Worm (Caenorhabditis elegans): ENCODE measurements around the gene Y116F11B.2.

Y116F11B.2 gene

ce11 chrV:19831588-19831987 is 30.7 kb upstream of the Y116F11B.2 start:
- TF ChIP-seq mcd-1 (GFP tag; IDR thresholded peaks at IDR 0.05) (no peak), ztf-28 (GFP tag; IDR thresholded peaks at IDR 0.05) (no peak), madf-3 (GFP tag; IDR thresholded peaks at IDR 0.05) (no peak), ceh-58 (GFP tag; IDR thresholded peaks at IDR 0.05) (no peak), K12H6.12 (tag; optimal IDR thresholded peaks at IDR 0.05) (no peak)

DNA sequence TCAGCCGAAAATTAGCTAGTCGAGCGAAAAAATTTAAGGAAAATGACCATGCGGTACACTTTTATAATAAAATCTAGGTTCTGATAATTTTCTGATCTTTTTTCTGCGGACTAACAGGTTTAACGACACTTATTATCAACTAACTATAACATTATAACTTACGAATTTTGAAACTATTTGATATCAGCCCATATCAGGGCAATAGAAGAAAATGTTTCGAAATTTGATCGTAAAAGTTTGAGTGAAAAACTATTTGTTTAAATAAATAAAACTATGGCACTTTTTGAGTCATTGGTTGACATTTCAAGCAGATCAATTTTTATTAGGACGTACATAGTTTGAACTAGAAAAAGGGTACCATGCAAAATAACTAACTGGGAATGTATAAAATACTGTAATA is 29.9 kb upstream of the Y116F11B.2 start, which contains the start of gene pcp-4:
pcp-4 (minus strand) TSS at position 197 of the 400 bp plus-strand sequence.
- TF ChIP-seq efl-1 (GFP tag; optimal IDR thresholded peaks at IDR 0.05) (no peak), ama-1 (optimal IDR thresholded peaks at IDR 0.05) (no peak), ama-1 (GFP tag; optimal IDR thresholded peaks at IDR 0.05) (no peak), egl-18 (GFP tag; IDR thresholded peaks at IDR 0.05) (no peak), lin-35 (GFP tag; optimal IDR thresholded peaks at IDR 0.05) (no peak), gei-17 (GFP tag; optimal IDR thresholded peaks at IDR 0.05) (no peak), ets-4 (GFP tag; optimal IDR thresholded peaks at IDR 0.05) (no peak), B0019.2 (GFP tag; conservative IDR thresholded peaks at IDR 0.05) (no peak)

ce11 chrV:19829225-19829624 is 28.3 kb upstream of the Y116F11B.2 start:
- TF ChIP-seq gei-17 (GFP tag; optimal IDR thresholded peaks at IDR 0.05): no peak
- TF ChIP-seq die-1 (tag; optimal IDR thresholded peaks at IDR 0.05): no peak
- no peak for TF ChIP-seq unc-62 (GFP tag; optimal IDR thresholded peaks at IDR 0.05)
- TF ChIP-seq sdz-38 (tag; optimal IDR thresholded peaks at IDR 0.05): no peak

ce11 chrV:19827481-19827880 is 26.5 kb upstream of the Y116F11B.2 start:
- TF ChIP-seq T07F8.4 (tag; optimal IDR thresholded peaks at IDR 0.05): no peak
- no peak for TF ChIP-seq chd-7 (tag; optimal IDR thresholded peaks at IDR 0.05)
- no peak for TF ChIP-seq Y67H2A.10 (GFP tag; conservative IDR thresholded peaks at IDR 0.05)
- TF ChIP-seq lin-40 (tag; optimal IDR thresholded peaks at IDR 0.05): no peak
- TF ChIP-seq pha-4 (tag; optimal IDR thresholded peaks at IDR 0.05): no peak
- TF ChIP-seq dpl-1 (GFP tag; optimal IDR thresholded peaks at IDR 0.05): no peak
- TF ChIP-seq mcd-1 (GFP tag; IDR thresholded peaks at IDR 0.05): no peak
- TF ChIP-seq F37B4.10 (GFP tag; IDR thresholded peaks at IDR 0.05): no peak
- TF ChIP-seq C17E4.6 (GFP tag; IDR thresholded peaks at IDR 0.05): no peak
- no peak for TF ChIP-seq lag-1 (GFP tag; IDR thresholded peaks at IDR 0.05)
- TF ChIP-seq B0019.2 (GFP tag; conservative IDR thresholded peaks at IDR 0.05): no peak
- no peak for TF ChIP-seq zim-3 (tag; optimal IDR thresholded peaks at IDR 0.05)
- TF ChIP-seq attf-5 (GFP tag; optimal IDR thresholded peaks at IDR 0.05): no peak
- TF ChIP-seq tbx-9 (tag; optimal IDR thresholded peaks at IDR 0.05; ENCODE audit: borderline replicate concordance): no peak
- TF ChIP-seq ceh-79 (tag; optimal IDR thresholded peaks at IDR 0.05): no peak
- no peak for TF ChIP-seq nfya-1 (tag; optimal IDR thresholded peaks at IDR 0.05; ENCODE audit: borderline replicate concordance, insufficient read depth)
- no peak for TF ChIP-seq sdz-38 (tag; optimal IDR thresholded peaks at IDR 0.05)
- no peak for TF ChIP-seq let-526 (GFP tag; IDR thresholded peaks at IDR 0.05)

DNA sequence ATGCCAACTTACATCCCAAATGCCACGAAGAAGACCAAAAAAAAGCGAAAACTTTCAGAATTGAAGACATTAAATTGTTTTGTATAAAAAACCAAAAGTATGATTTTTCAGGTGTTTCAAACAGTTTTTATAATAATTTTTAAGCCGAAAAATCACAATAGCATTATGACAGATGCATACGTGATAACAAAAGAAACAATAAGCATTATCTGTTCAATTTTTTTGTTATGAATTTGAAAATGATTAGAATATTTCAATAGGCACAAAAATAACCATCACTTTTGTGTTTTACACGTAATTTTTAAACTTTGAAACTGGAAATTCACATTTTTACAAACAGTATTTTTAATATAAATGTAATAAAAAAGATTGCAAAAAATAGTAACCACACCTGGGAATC is 21.2 kb upstream of the Y116F11B.2 start, which contains the start of gene Y116F11B.17:
Y116F11B.17 (minus strand) TSS at position 101 of the 400 bp plus-strand sequence.
- no peak for TF ChIP-seq rpc-1 (optimal IDR thresholded peaks at IDR 0.05)
- no peak for TF ChIP-seq rpc-1 (tag; optimal IDR thresholded peaks at IDR 0.05)
- no peak for TF ChIP-seq snpc-1.1 (tag; optimal IDR thresholded peaks at IDR 0.05; ENCODE audit: insufficient read depth)
- TF ChIP-seq hsf-1 (GFP tag; IDR thresholded peaks at IDR 0.05): no peak
- TF ChIP-seq him-1 (tag; optimal IDR thresholded peaks at IDR 0.05): no peak
- TF ChIP-seq B0261.1 (tag; optimal IDR thresholded peaks at IDR 0.05): no peak
